Worm (Caenorhabditis elegans) whole organism, midembryonic: Measurements from ENCODE around the gene try-10.

Experiments
- T22C8.4 ChIP-seq: fragments of 200-800 bp; sonication (Bioruptor generic); IDR thresholded peaks from 2 replicates; pipeline ENCODE4 v1.3.6; 2022; ENCODE audit warnings: missing genetic modification characterization, missing compliant biosample characterization
- cog-1 ChIP-seq: sonication (generic microtip); optimal IDR thresholded peaks from 2 replicates; lab custom pipeline; 2016; ENCODE audit warnings: missing genetic modification characterization, missing compliant biosample characterization
- flt-1 ChIP-seq: fragments of 200-800 bp; sonication (Bioruptor generic); IDR thresholded peaks from 2 replicates; pipeline ENCODE4 v1.3.6; 2022; ENCODE audit warnings: missing genetic modification characterization, missing compliant biosample characterization
- klf-2 ChIP-seq: fragments of 200-800 bp; sonication (Bioruptor generic); conservative IDR thresholded peaks from 2 replicates; pipeline ENCODE4 v1.3.6; 2022; ENCODE audit warnings: missing genetic modification reagents, missing genetic modification characterization, missing compliant biosample characterization
- med-1 ChIP-seq: sonication (generic microtip); optimal IDR thresholded peaks from 2 replicates; lab custom pipeline; 2017; ENCODE audit warnings: missing genetic modification characterization, mild to moderate bottlenecking, missing compliant biosample characterization, antibody characterized with exemption, missing genetic modification reagents; ENCODE audit not compliant: insufficient read depth
- ref-1 ChIP-seq: fragments of 200-800 bp; sonication (Bioruptor generic); conservative IDR thresholded peaks from 2 replicates; pipeline ENCODE4 v1.3.6; 2022; ENCODE audit warnings: missing genetic modification reagents, missing genetic modification characterization, missing compliant biosample characterization
- tab-1 ChIP-seq: fragments of 200-800 bp; sonication (Bioruptor generic); IDR thresholded peaks from 2 replicates; pipeline ENCODE4 v1.3.6; 2022; ENCODE audit warnings: missing genetic modification characterization, missing compliant biosample characterization
- ztf-23 ChIP-seq: fragments of 200-800 bp; sonication (Bioruptor generic); IDR thresholded peaks from 2 replicates; pipeline ENCODE4 v1.3.6; 2022; ENCODE audit warnings: missing genetic modification reagents, missing genetic modification characterization, missing compliant biosample characterization
- ztf-29 ChIP-seq: fragments of 200-800 bp; sonication (Bioruptor generic); IDR thresholded peaks from 2 replicates; pipeline ENCODE4 v1.3.6; 2022; ENCODE audit warnings: missing genetic modification reagents, missing genetic modification characterization, missing compliant biosample characterization

try-10 gene

ce11 chrV:13006754-13007153 lies 6.3 kb downstream of the try-10 start:
- TF ChIP-seq tab-1 (no peak), klf-2 (no peak), flt-1 (GFP tag; lab: Robert Waterston, UW) (no peak), ref-1 (GFP tag; lab: Robert Waterston, UW) (no peak), ztf-23 (GFP tag; lab: Robert Waterston, UW) (no peak), ztf-29 (no peak), cog-1 (tag; lab: Kevin White, UChicago) (no peak), T22C8.4 (GFP tag; lab: Robert Waterston, UW) (no peak), med-1 (GFP tag; lab: Kevin White, UChicago) (no peak)

ce11 chrV:13004374-13004773 lies 8.7 kb downstream of the try-10 start:
- TF ChIP-seq cog-1 (tag; lab: Kevin White, UChicago) = no peak
- no peak for TF ChIP-seq klf-2
- TF ChIP-seq ztf-23 (GFP tag; lab: Robert Waterston, UW) = no peak
- TF ChIP-seq tab-1 = 0 out of 2 replicates have a peak, but pooled peaks have one; percentile 25
- TF ChIP-seq ztf-29 = no peak

DNA sequence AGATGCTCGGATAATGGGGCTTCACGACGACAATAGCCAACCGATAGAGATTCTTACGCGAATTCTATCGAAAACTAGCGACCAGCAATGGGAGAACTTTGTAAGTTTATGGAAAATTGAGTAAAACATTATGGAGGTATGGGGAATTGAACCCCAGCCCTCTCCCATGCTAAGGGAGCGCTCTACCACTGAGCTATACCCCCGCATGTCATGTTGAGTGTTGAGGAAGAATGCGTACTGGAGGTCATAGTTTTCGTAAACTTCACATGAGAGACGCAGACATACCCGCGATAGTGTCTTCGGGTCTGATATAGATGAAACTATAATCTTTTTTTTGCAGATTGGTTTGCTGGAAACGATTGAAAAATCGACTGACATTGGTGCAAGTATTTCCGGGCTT lies 9.7 kb downstream of the try-10 start:
- peak; percentile 87 for TF ChIP-seq klf-2
- peak; percentile 30 for TF ChIP-seq med-1 (GFP tag; lab: Kevin White, UChicago)
- TF ChIP-seq T22C8.4 (GFP tag; lab: Robert Waterston, UW) = peak; percentile 80
- peak; percentile 79; the same call in 1 of the 2 replicates for TF ChIP-seq ref-1 (GFP tag; lab: Robert Waterston, UW)
- peak; percentile 94 for TF ChIP-seq ztf-23 (GFP tag; lab: Robert Waterston, UW)
- TF ChIP-seq tab-1 = peak; percentile 93
- peak; percentile 52 for TF ChIP-seq cog-1 (tag; lab: Kevin White, UChicago)
- TF ChIP-seq ztf-29 = peak; percentile 79
- peak; percentile 94 for TF ChIP-seq flt-1 (GFP tag; lab: Robert Waterston, UW)

ce11 chrV:13002070-13002469 lies 11.0 kb downstream of the try-10 start, which contains the start of gene inft-2:
TSS of gene inft-2 (plus strand) at chrV:13002317.
- no peak for TF ChIP-seq ztf-23 (GFP tag; lab: Robert Waterston, UW)
- no peak for TF ChIP-seq flt-1 (GFP tag; lab: Robert Waterston, UW)
- TF ChIP-seq klf-2 = no peak
- no peak for TF ChIP-seq T22C8.4 (GFP tag; lab: Robert Waterston, UW)
- TF ChIP-seq tab-1 = no peak
- no peak for TF ChIP-seq ref-1 (GFP tag; lab: Robert Waterston, UW)
- TF ChIP-seq med-1 (GFP tag; lab: Kevin White, UChicago) = no peak
- no peak for TF ChIP-seq cog-1 (tag; lab: Kevin White, UChicago)
- no peak for TF ChIP-seq ztf-29

DNA sequence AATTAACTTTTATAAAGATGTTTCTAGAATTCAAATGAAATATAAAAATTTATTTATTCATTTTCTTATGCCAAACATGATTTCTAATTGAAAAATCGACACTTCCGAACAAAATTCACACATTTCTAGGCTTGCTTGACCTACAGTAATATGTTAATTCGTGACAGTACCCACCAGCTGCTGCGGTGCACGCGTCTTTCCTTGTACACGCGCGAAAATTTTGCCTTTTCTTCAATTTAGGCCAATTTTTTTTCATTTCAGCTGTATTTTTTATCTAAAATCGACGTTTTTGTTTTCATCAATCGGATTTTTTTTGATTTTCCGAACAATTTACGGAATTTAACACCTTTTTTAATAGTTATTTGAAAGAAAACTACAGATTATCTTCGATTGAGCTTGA lies 13.0 kb downstream of the try-10 start:
- TF ChIP-seq med-1 (GFP tag; lab: Kevin White, UChicago) = no peak
- no peak for TF ChIP-seq T22C8.4 (GFP tag; lab: Robert Waterston, UW)
- no peak for TF ChIP-seq ref-1 (GFP tag; lab: Robert Waterston, UW)
- no peak for TF ChIP-seq cog-1 (tag; lab: Kevin White, UChicago)
- no peak for TF ChIP-seq klf-2

ce11 chrV:12999559-12999958 lies 13.5 kb downstream of the try-10 start, which contains the start of gene far-4:
TSS of gene far-4 (minus strand) at chrV:12999659.
- no peak for TF ChIP-seq med-1 (GFP tag; lab: Kevin White, UChicago)
- TF ChIP-seq cog-1 (tag; lab: Kevin White, UChicago) = no peak
- no peak for TF ChIP-seq ztf-23 (GFP tag; lab: Robert Waterston, UW)
- no peak for TF ChIP-seq ref-1 (GFP tag; lab: Robert Waterston, UW)
- TF ChIP-seq T22C8.4 (GFP tag; lab: Robert Waterston, UW) = no peak
- TF ChIP-seq ztf-29 = no peak
- no peak for TF ChIP-seq klf-2
- TF ChIP-seq tab-1 = no peak
- no peak for TF ChIP-seq flt-1 (GFP tag; lab: Robert Waterston, UW)

DNA sequence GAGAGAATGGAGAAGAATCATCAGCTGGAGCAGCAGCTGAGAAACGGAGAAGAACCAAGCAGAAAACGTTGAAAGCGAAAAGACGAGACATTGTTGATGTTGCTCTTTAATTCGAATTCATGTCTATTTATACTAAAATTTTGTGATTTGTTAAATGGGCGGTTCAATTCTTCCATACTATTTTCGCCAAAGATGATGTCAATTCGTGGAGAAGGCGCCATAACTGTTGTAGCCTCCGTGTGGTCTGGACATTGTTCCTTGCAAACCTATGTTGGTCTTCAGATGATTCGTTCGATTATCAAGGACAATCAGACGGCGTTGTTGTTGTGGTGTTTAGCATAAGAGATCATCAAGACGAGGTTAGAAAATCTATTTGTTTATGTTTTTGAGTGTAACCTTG lies 15.6 kb downstream of the try-10 start, which contains the start of gene far-3:
Gene far-3, minus strand, starts transcription at position 101 of the 400 bp plus-strand sequence.
- TF ChIP-seq T22C8.4 (GFP tag; lab: Robert Waterston, UW) (no peak), med-1 (GFP tag; lab: Kevin White, UChicago) (no peak), klf-2 (no peak), flt-1 (GFP tag; lab: Robert Waterston, UW) (no peak), cog-1 (tag; lab: Kevin White, UChicago) (no peak), ztf-23 (GFP tag; lab: Robert Waterston, UW) (no peak), ztf-29 (no peak), tab-1 (no peak), ref-1 (GFP tag; lab: Robert Waterston, UW) (no peak)

DNA sequence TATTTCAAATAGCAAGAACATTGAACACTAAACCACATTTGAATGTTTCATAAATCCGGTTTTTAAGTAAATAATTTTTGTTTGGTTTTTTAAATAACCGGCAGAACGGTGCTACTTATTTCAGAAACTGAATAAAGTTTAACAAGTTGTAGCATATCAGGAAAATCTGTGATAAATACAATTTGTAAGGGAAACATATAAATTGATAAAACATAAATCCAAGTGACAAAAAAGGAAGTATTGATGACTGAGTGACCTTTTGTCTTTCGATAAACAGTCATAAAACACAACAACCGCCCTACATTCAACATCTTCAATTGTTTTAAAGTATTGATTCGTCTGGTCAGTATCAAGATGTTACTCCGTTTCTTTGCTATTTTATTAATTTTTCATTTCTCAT lies 17.8 kb downstream of the try-10 start, which contains the start of gene far-5:
Gene far-5, plus strand, starts transcription at position 301 of the 400 bp plus-strand sequence.
- TF ChIP-seq tab-1 (no peak), med-1 (GFP tag; lab: Kevin White, UChicago) (no peak), ref-1 (GFP tag; lab: Robert Waterston, UW) (no peak), ztf-29 (no peak), flt-1 (GFP tag; lab: Robert Waterston, UW) (no peak), T22C8.4 (GFP tag; lab: Robert Waterston, UW) (no peak), cog-1 (tag; lab: Kevin White, UChicago) (no peak), klf-2 (no peak), ztf-23 (GFP tag; lab: Robert Waterston, UW) (no peak)

DNA sequence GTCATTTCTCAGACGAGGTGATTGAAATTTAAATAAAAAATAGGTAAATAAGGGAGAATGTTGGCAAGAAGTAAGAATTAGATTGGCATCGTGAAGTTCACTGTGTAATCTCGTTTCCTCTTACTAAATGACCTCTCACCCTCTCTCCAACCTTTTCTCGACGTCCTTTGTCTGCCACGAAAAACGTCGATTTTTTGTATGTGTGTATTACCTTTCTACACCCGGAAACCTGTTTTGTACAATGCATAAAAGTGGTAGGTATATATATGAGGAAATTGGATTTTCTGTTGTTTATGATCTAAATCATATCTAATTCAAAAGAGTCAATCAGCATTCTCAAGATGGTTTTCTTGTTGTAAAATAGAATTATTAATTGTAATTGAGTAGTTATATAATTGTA lies 20.2 kb downstream of the try-10 start, which contains the start of the genes F15B9.11 and dsl-7:
Gene F15B9.11, minus strand, starts transcription at position 5 of the 400 bp plus-strand sequence.
Gene dsl-7, plus strand, starts transcription at position 260 of the 400 bp plus-strand sequence.
- TF ChIP-seq ztf-29 = no peak
- no peak for TF ChIP-seq cog-1 (tag; lab: Kevin White, UChicago)
- no peak for TF ChIP-seq ref-1 (GFP tag; lab: Robert Waterston, UW)
- no peak for TF ChIP-seq tab-1
- TF ChIP-seq flt-1 (GFP tag; lab: Robert Waterston, UW) = no peak
- no peak for TF ChIP-seq med-1 (GFP tag; lab: Kevin White, UChicago)
- TF ChIP-seq ztf-23 (GFP tag; lab: Robert Waterston, UW) = no peak
- TF ChIP-seq T22C8.4 (GFP tag; lab: Robert Waterston, UW) = no peak
- no peak for TF ChIP-seq klf-2
